Fruit fly (Drosophila melanogaster): ENCODE data around the gene Raf.

Raf gene

DNA sequence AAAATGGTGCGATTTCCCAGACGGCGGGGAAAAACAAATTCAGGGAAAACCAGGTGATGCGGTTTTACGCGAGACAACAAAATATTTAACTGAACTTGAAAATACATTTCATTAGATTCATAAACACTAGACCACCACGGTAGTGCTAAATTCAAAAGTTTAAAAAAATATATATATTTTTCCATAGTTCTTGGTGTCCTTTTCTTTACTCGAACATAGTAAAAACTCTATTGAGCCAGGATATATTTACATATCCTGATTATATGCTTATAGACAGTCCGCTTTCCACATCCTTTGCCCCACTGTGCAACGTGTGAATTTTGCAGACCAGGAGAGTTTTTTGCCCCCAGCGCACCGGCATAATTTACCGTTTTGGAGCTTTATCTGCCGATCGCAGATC, 70.1 kb downstream of the Raf start (continued):
- TF ChIP-seq cyc (GFP tag; optimal IDR thresholded peaks at IDR 0.05) (peak; percentile 57), CG32006 (GFP tag; optimal IDR thresholded peaks at IDR 0.05) (peak; percentile 90), CG34406 (GFP tag; optimal IDR thresholded peaks at IDR 0.05) (peak; percentile 72), CG4318 (GFP tag; optimal IDR thresholded peaks at IDR 0.05) (peak; percentile 78), CG6276 (GFP tag; optimal IDR thresholded peaks at IDR 0.05) (peak; percentile 78), CG6792 (GFP tag; optimal IDR thresholded peaks at IDR 0.05) (peak; percentile 57), Lpt (GFP tag; optimal IDR thresholded peaks at IDR 0.05) (peak; percentile 63), CG3032 (tag; optimal IDR thresholded peaks at IDR 0.05) (peak; percentile 14), vri (GFP tag; optimal IDR thresholded peaks at IDR 0.05) (no peak), Ets21C (GFP tag; optimal IDR thresholded peaks at IDR 0.05) (peak; percentile 53), Ets96B (tag; optimal IDR thresholded peaks at IDR 0.05) (no peak), ss (GFP tag; optimal IDR thresholded peaks at IDR 0.05) (peak in 1 of 2 experiments; percentile 26), net (GFP tag; optimal IDR thresholded peaks at IDR 0.05) (peak; percentile 64), Gug (GFP tag; IDR thresholded peaks at IDR 0.05) (peak; percentile 50; the same call in 1 of the 2 replicates)

dm6 chrX:2366171-2366570, 70.9 kb downstream of the Raf start, which contains the start of gene CG2841:
CG2841 (minus strand) TSS chrX:2366356.
- peak; percentile 38 for TF ChIP-seq svp (GFP tag)
- TF ChIP-seq esn (GFP tag; optimal IDR thresholded peaks at IDR 0.05) = no peak
- TF ChIP-seq ss (GFP tag; optimal IDR thresholded peaks at IDR 0.05) = peak in 1 of 2 experiments; percentile 49
- TF ChIP-seq CG1621 (tag; optimal IDR thresholded peaks at IDR 0.05) = no peak
- TF ChIP-seq CG7368 (GFP tag; optimal IDR thresholded peaks at IDR 0.05) = no peak
- no peak for TF ChIP-seq Hr38 (GFP tag; optimal IDR thresholded peaks at IDR 0.05)
- peak; percentile 24 for TF ChIP-seq CG3919 (GFP tag; optimal IDR thresholded peaks at IDR 0.05)
- peak; percentile 0 for TF ChIP-seq CG6854 (GFP tag; optimal IDR thresholded peaks at IDR 0.05)
- 0 out of 3 replicates have a peak, but pooled peaks have one; percentile 15 for TF ChIP-seq CG6163 (GFP tag; IDR thresholded peaks at IDR 0.05)
- TF ChIP-seq CG4318 (GFP tag; optimal IDR thresholded peaks at IDR 0.05) = no peak
- no peak for TF ChIP-seq Sox15 (GFP tag; optimal IDR thresholded peaks at IDR 0.05)
- no peak for TF ChIP-seq vri (GFP tag; optimal IDR thresholded peaks at IDR 0.05)
- no peak for TF ChIP-seq fkh (GFP tag; optimal IDR thresholded peaks at IDR 0.05)
- TF ChIP-seq topi (GFP tag; optimal IDR thresholded peaks at IDR 0.05) = no peak
- TF ChIP-seq achi (GFP tag; optimal IDR thresholded peaks at IDR 0.05) = no peak

dm6 chrX:2383121-2383848, 88.0 kb downstream of the Raf start:
- TF ChIP-seq salr (GFP tag; optimal IDR thresholded peaks at IDR 0.05) (peak in 1 of 2 experiments; percentile 51), fkh (GFP tag; optimal IDR thresholded peaks at IDR 0.05) (no peak), Met (GFP tag; optimal IDR thresholded peaks at IDR 0.05) (peak; percentile 12), Sox14 (GFP tag; optimal IDR thresholded peaks at IDR 0.05) (no peak), CG9139 (GFP tag; optimal IDR thresholded peaks at IDR 0.05) (peak; percentile 7), CG6163 (GFP tag; IDR thresholded peaks at IDR 0.05) (peak; percentile 39; the same call in 1 of the 3 replicates), lz (GFP tag; optimal IDR thresholded peaks at IDR 0.05) (peak; percentile 11), CG16779 (tag; optimal IDR thresholded peaks at IDR 0.05) (no peak), ss (GFP tag; optimal IDR thresholded peaks at IDR 0.05) (peak in 1 of 2 experiments; percentile 35), spab (GFP tag; optimal IDR thresholded peaks at IDR 0.05) (no peak), acj6 (GFP tag; optimal IDR thresholded peaks at IDR 0.05) (no peak), Sox102F (GFP tag; optimal IDR thresholded peaks at IDR 0.05) (no peak), Lpt (GFP tag; optimal IDR thresholded peaks at IDR 0.05) (no peak), Eip78C (GFP tag) (peak; percentile 74), eg (GFP tag; IDR thresholded peaks at IDR 0.05) (0 out of 3 replicates have a peak, but pooled peaks have one; percentile 35), CG6854 (GFP tag; optimal IDR thresholded peaks at IDR 0.05) (peak; percentile 17), CG8632 (GFP tag; optimal IDR thresholded peaks at IDR 0.05) (peak; percentile 9), CG34406 (GFP tag; optimal IDR thresholded peaks at IDR 0.05) (peak; percentile 48), CG11902 (GFP tag; optimal IDR thresholded peaks at IDR 0.05) (no peak), pdm3 (GFP tag; optimal IDR thresholded peaks at IDR 0.05) (peak; percentile 6), esn (GFP tag; optimal IDR thresholded peaks at IDR 0.05) (no peak), Ets96B (tag; optimal IDR thresholded peaks at IDR 0.05) (no peak), Smox (GFP tag; optimal IDR thresholded peaks at IDR 0.05) (no peak), CG3919 (GFP tag; optimal IDR thresholded peaks at IDR 0.05) (peak; percentile 33), CG4318 (GFP tag; optimal IDR thresholded peaks at IDR 0.05) (no peak), OdsH (GFP tag; optimal IDR thresholded peaks at IDR 0.05) (peak; percentile 13), fd59A (GFP tag; optimal IDR thresholded peaks at IDR 0.05) (peak; percentile 11), CG6792 (GFP tag; optimal IDR thresholded peaks at IDR 0.05) (peak; percentile 4), Hr4 (GFP tag; optimal IDR thresholded peaks at IDR 0.05) (no peak), net (GFP tag; optimal IDR thresholded peaks at IDR 0.05) (peak; percentile 11), achi (GFP tag; optimal IDR thresholded peaks at IDR 0.05) (peak; percentile 23), dsx (GFP tag; optimal IDR thresholded peaks at IDR 0.05; ENCODE audit: poor library complexity, severe bottlenecking) (no peak)
